Worm (Caenorhabditis elegans): ENCODE results near the gene utp-20.

DNA sequence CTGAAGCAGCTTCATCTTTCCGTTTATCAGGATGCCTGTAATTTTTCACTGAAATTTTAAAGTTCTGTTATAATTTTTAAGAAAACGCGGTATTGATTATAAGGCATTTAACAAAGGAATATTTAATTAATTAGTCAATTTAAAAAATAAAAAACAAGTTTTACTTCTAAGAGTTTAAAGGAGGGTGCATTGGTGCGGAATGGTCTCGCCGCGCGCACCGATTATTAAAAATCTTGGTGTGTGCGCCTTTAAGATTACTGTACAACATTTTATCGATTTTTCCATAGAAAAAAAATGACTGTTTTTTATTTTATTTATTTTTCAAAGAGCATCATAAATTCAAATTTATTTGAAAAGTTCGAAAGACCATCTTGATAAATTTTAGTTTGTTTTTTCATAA lies 61.3 kb downstream of the utp-20 start:
- TF ChIP-seq hlh-30 (tag; optimal IDR thresholded peaks at IDR 0.05; ENCODE audit: insufficient read depth) (no peak), nhr-232 (tag; optimal IDR thresholded peaks at IDR 0.05) (no peak), pqm-1 (tag; optimal IDR thresholded peaks at IDR 0.05) (no peak), ahr-1 (tag; optimal IDR thresholded peaks at IDR 0.05) (no peak), npax-4 (tag; optimal IDR thresholded peaks at IDR 0.05) (no peak), lin-11 (tag; optimal IDR thresholded peaks at IDR 0.05) (no peak), fkh-10 (GFP tag; optimal IDR thresholded peaks at IDR 0.05) (no peak), che-1 (tag; optimal IDR thresholded peaks at IDR 0.05) (no peak), pag-3 (tag; optimal IDR thresholded peaks at IDR 0.05; ENCODE audit: borderline replicate concordance) (no peak), gmeb-2 (tag; optimal IDR thresholded peaks at IDR 0.05) (no peak)
